Fruit fly (Drosophila melanogaster): Measurements from ENCODE around the gene Cp7Fc.

Gene Cp7Fc

DNA sequence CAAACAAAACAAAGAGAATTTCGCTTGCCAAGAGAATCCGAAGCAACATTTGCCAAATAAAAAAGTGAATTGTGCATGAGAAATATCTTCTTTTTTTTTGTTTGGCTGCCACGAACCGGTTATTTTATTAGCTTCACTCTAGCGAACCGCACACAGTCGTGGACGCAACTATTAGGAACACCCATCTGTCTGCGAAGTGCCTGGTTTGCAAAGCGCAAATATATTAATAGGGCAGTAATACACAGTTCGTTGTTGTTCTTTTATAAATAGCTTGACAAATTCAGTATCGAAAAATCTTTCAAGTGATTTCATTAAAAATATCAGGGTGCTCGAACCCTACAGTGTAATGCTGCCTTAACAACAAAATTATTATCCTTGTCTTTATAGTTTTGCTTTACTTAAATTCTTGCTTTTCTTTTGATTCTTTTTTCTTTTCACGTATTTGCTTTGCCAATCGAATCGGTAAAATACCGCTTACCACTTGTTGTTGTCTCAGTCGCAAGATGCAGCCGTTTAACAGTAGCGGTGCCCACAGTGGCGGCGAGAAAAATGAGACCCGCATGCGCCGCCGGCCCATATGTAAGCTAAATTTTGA is 14.6 kb downstream of the Cp7Fc start (continued):
- TF ChIP-seq CG32532 (GFP tag; IDR thresholded peaks at IDR 0.05) (peak; percentile 37; the same call in 1 of the 2 replicates), slbo (GFP tag; IDR thresholded peaks at IDR 0.05) (peak; percentile 53; the same call in 1 of the 2 replicates), bab2 (GFP tag; optimal IDR thresholded peaks at IDR 0.05) (peak; percentile 39), CG9215 (GFP tag; IDR thresholded peaks at IDR 0.05) (0 out of 2 replicates have a peak, but pooled peaks have one; percentile 19), CG18262 (tag; optimal IDR thresholded peaks at IDR 0.05) (peak; percentile 30), shn (GFP tag; optimal IDR thresholded peaks at IDR 0.05) (peak; percentile 32), sqz (GFP tag; optimal IDR thresholded peaks at IDR 0.05) (peak; percentile 13), CG2120 (GFP tag; optimal IDR thresholded peaks at IDR 0.05) (peak; percentile 36), Sin3A (optimal IDR thresholded peaks at IDR 0.05) (no peak), Ptx1 (GFP tag; IDR thresholded peaks at IDR 0.05) (peak; percentile 39; the same call in 1 of the 2 replicates), gcm (GFP tag; optimal IDR thresholded peaks at IDR 0.05) (no peak), CG15073 (GFP tag; optimal IDR thresholded peaks at IDR 0.05) (peak; percentile 98), pfk (GFP tag; optimal IDR thresholded peaks at IDR 0.05) (no peak), HLH54F (GFP tag; optimal IDR thresholded peaks at IDR 0.05) (peak; percentile 18), CG10274 (GFP tag; optimal IDR thresholded peaks at IDR 0.05) (peak; percentile 7), Gug (GFP tag; IDR thresholded peaks at IDR 0.05) (peak; percentile 27; the same call in 1 of the 4 replicates), Gsc (GFP tag; IDR thresholded peaks at IDR 0.05) (no peak), Hsf (GFP tag; optimal IDR thresholded peaks at IDR 0.05) (peak; percentile 35), CG4360 (GFP tag; IDR thresholded peaks at IDR 0.05) (0 out of 2 replicates have a peak, but pooled peaks have one; percentile 12), CG1603 (tag; optimal IDR thresholded peaks at IDR 0.05) (peak; percentile 2), bsh (GFP tag; optimal IDR thresholded peaks at IDR 0.05) (peak in 1 of 2 experiments; percentile 56), Aef1 (GFP tag; IDR thresholded peaks at IDR 0.05) (no peak), ind (GFP tag; optimal IDR thresholded peaks at IDR 0.05) (peak; percentile 32)

DNA sequence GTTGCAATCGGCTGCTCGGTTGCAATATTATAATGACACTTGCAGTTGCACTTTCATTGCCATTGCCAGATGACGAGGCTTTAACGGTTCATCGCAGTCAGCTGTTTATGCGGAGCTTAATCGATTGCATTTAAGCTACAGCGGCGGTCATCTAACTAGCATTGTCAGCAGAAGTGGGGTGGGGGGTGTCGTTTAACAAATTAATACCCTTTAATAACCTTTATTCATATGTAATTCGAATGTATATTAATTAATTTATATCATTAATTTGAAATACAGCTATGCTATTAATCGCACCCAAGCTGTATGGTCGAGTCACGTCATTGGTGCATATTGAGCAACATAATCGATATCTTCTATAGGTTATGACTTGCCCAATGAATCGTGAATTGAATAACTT is 15.9 kb downstream of the Cp7Fc start:
- TF ChIP-seq lola (GFP tag; optimal IDR thresholded peaks at IDR 0.05) (peak in 1 of 3 experiments; percentile 42), sr (GFP tag; IDR thresholded peaks at IDR 0.05) (peak; percentile 77; the same call in 2 of the 3 replicates), CG17802 (tag; optimal IDR thresholded peaks at IDR 0.05) (peak; percentile 18), emc (GFP tag; optimal IDR thresholded peaks at IDR 0.05) (no peak), nerfin-1 (tag; optimal IDR thresholded peaks at IDR 0.05) (peak; percentile 72), CG15696 (tag; optimal IDR thresholded peaks at IDR 0.05) (no peak), inv (GFP tag; IDR thresholded peaks at IDR 0.05; ENCODE audit: partially characterized antibody) (no peak), schlank (tag; optimal IDR thresholded peaks at IDR 0.05) (no peak), bowl (GFP tag; IDR thresholded peaks at IDR 0.05) (peak; percentile 78), eyg (GFP tag; optimal IDR thresholded peaks at IDR 0.05) (no peak), Chrac-16 (GFP tag; optimal IDR thresholded peaks at IDR 0.05) (peak; percentile 39), hth (optimal IDR thresholded peaks at IDR 0.05) (no peak), gce (GFP tag; IDR thresholded peaks at IDR 0.05) (peak; percentile 79; the same call in 1 of the 3 replicates), oc (tag; optimal IDR thresholded peaks at IDR 0.05) (peak; percentile 84), amos (GFP tag; IDR thresholded peaks at IDR 0.05; ENCODE audit: partially characterized antibody) (no peak), wor (GFP tag; IDR thresholded peaks at IDR 0.05) (peak; percentile 76), vvl (GFP tag; IDR thresholded peaks at IDR 0.05) (peak; percentile 92), Elba2 (GFP tag; optimal IDR thresholded peaks at IDR 0.05) (no peak), HHEX (GFP tag; optimal IDR thresholded peaks at IDR 0.05) (peak; percentile 74), CG6175 (GFP tag; IDR thresholded peaks at IDR 0.05) (0 out of 3 replicates have a peak, but pooled peaks have one; percentile 17), CG7839 (tag; optimal IDR thresholded peaks at IDR 0.05) (peak; percentile 87), B-H1 (GFP tag; IDR thresholded peaks at IDR 0.05) (peak; percentile 75), CG11696 (GFP tag; IDR thresholded peaks at IDR 0.05) (peak; percentile 86), HmgD (GFP tag; optimal IDR thresholded peaks at IDR 0.05) (no peak), CG18011 (GFP tag; optimal IDR thresholded peaks at IDR 0.05) (peak; percentile 13), CG6791 (GFP tag; IDR thresholded peaks at IDR 0.05; ENCODE audit: partially characterized antibody) (no peak), CG18619 (GFP tag; optimal IDR thresholded peaks at IDR 0.05) (peak; percentile 57), row (GFP tag; IDR thresholded peaks at IDR 0.05) (peak; percentile 80)
